Fruit fly (Drosophila melanogaster) whole organism, wandering third instar larva: ENCODE results near the gene CG42588.

Experiments
- CG9705 ChIP-seq: fragments of 200-800 bp; sonication (Bioruptor generic); optimal IDR thresholded peaks from 2 replicates; lab custom pipeline; 2018; ENCODE audit warnings: missing biosample characterization, mild to moderate bottlenecking, missing genetic modification characterization
- CrebA ChIP-seq: fragments of 200-800 bp; sonication (Bioruptor generic); optimal IDR thresholded peaks from 2 replicates; lab custom pipeline; 2016; ENCODE audit warnings: missing biosample characterization, mild to moderate bottlenecking, missing genetic modification characterization, borderline replicate concordance
- Dfd ChIP-seq: fragments of >200 bp; optimal IDR thresholded peaks from 2 replicates; lab custom pipeline; 2017; ENCODE audit warnings: missing biosample characterization, missing genetic modification characterization
- Dif ChIP-seq: fragments of 200-275, 200-300 bp; sonication (Bioruptor generic); optimal IDR thresholded peaks from 2 replicates; lab custom pipeline; 2018; ENCODE audit warnings: missing biosample characterization, missing genetic modification characterization; ENCODE audit not compliant: partially characterized antibody
- Hnf4 ChIP-seq: fragments of 200-800 bp; sonication (Bioruptor generic); optimal IDR thresholded peaks from 2 replicates; lab custom pipeline; 2016; ENCODE audit warnings: missing biosample characterization, mild to moderate bottlenecking, missing genetic modification characterization
- Hr83 ChIP-seq: fragments of 200-300 bp; sonication (Bioruptor generic); optimal IDR thresholded peaks from 2 replicates; lab custom pipeline; 2016; ENCODE audit warnings: missing biosample characterization, mild to moderate bottlenecking, missing genetic modification characterization, moderate library complexity; ENCODE audit not compliant: poor library complexity, severe bottlenecking
- Mio ChIP-seq: sonication (Bioruptor generic); optimal IDR thresholded peaks from 2 replicates; lab custom pipeline; 2016; ENCODE audit warnings: missing biosample characterization, missing genetic modification characterization
- dl ChIP-seq, 2 experiments: fragments of 175-275, 200-275 bp in 1 of 2; fragments of 200-275 bp in 1 of 2; sonication (Bioruptor generic); optimal IDR thresholded peaks; lab custom pipeline; 2018; ENCODE audit warnings: mild to moderate bottlenecking in 2 of 2, missing biosample characterization in 2 of 2, missing genetic modification characterization in 2 of 2, moderate library complexity in 2 of 2; ENCODE audit not compliant: partially characterized antibody in 2 of 2, insufficient read depth in 1 of 2
- dsf ChIP-seq: sonication (Bioruptor generic); optimal IDR thresholded peaks from 2 replicates; lab custom pipeline; 2016; ENCODE audit warnings: missing biosample characterization, missing genetic modification characterization, borderline replicate concordance
- ey ChIP-seq: fragments of 200-800 bp; sonication (Bioruptor generic); optimal IDR thresholded peaks from 2 replicates; lab custom pipeline; 2016; ENCODE audit warnings: missing biosample characterization, missing genetic modification characterization
- foxo ChIP-seq, 2 experiments: fragments of 200-800 bp; sonication (Bioruptor generic); optimal IDR thresholded peaks; 2 replicates in 1 of 2; 3 replicates in 1 of 2; lab custom pipeline; 2016 to 2017; ENCODE audit warnings: missing biosample characterization in 2 of 2, missing genetic modification characterization in 2 of 2
- fru ChIP-seq: fragments of 200-800 bp; sonication (Bioruptor generic); optimal IDR thresholded peaks from 3 replicates; lab custom pipeline; 2016; ENCODE audit warnings: missing biosample characterization, mild to moderate bottlenecking, missing genetic modification characterization
- h ChIP-seq: fragments of 200-800 bp; sonication (Bioruptor generic); optimal IDR thresholded peaks from 3 replicates; lab custom pipeline; 2016; ENCODE audit warnings: missing biosample characterization, mild to moderate bottlenecking, missing genetic modification characterization
- jim ChIP-seq: fragments of 175-275, 200-325 bp; sonication (Bioruptor generic); optimal IDR thresholded peaks from 2 replicates; lab custom pipeline; 2016; ENCODE audit warnings: missing biosample characterization, mild to moderate bottlenecking, missing genetic modification characterization
- psq ChIP-seq: fragments of 200-800 bp; sonication (Bioruptor generic); optimal IDR thresholded peaks from 3 replicates; lab custom pipeline; 2017; ENCODE audit warnings: missing biosample characterization, mild to moderate bottlenecking, missing genetic modification characterization, moderate library complexity
- rgr ChIP-seq: fragments of 200-800 bp; sonication (Bioruptor generic); optimal IDR thresholded peaks from 3 replicates; lab custom pipeline; 2016; ENCODE audit warnings: missing biosample characterization, mild to moderate bottlenecking, missing genetic modification characterization

Gene CG42588

DNA sequence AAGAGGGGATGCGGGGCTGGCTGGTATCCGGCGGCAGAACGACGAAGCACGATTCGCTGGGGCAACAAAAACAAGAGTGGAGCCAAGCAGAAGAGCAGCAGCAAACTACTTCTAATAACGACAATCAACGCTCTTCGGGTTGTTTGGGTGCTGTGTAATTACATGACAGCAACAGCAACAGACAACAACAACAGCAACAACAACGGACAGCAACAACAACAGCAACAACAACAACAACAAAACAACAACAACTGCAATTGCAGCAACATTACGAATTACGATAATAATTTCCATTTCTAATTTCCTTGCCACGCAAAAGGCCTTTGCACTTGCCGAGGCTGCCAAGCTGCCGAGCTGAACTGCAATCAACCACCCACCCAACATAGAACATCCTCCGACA, 50.4 kb downstream of the CG42588 start:
- TF ChIP-seq rgr (GFP tag; lab: Kevin White, UChicago), result no peak
- peak; percentile 54 for TF ChIP-seq Dfd
- TF ChIP-seq fru (GFP tag; lab: Kevin White, UChicago), result no peak
- TF ChIP-seq ey (GFP tag; lab: Kevin White, UChicago), result no peak

DNA sequence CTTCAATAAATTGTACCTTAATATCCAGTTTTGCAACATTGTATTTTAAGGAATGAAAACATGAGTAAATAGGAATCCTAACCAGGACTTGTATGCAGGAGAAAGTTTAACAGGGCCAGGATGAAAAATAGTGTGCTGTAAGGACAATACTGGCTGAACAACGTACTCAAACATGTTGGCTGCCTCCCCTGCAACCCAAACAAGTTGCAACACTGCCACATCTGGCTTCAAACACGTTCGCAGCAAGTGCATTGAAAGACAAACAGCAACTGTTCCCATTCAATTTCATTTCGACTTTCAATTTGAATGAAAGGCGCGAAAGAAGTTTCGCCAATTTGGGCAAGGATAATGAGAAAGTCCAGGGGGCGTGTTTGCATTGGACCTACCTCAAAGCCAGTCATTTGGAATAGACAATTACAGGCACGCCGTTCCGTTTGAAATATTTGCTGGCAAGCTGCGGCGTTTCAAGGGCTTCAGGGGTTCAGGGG, 53.9 kb downstream of the CG42588 start:
- TF ChIP-seq foxo (GFP tag; optimal IDR thresholded peaks at IDR 0.05; lab: Kevin White, UChicago), result no peak

- TF ChIP-seq h, result no peak
- no peak for TF ChIP-seq Mio
- no peak for TF ChIP-seq Dif (GFP tag; lab: Kevin White, UChicago)
- TF ChIP-seq dl (GFP tag; optimal IDR thresholded peaks at IDR 0.05; lab: Kevin White, UChicago; ENCODE audit: insufficient read depth in 1 of 2, partially characterized antibody in 2 of 2), result no peak
- TF ChIP-seq dsf (GFP tag; lab: Kevin White, UChicago), result no peak
- TF ChIP-seq Hnf4 (GFP tag; lab: Kevin White, UChicago), result no peak
- TF ChIP-seq psq (GFP tag; lab: Kevin White, UChicago), result no peak
- TF ChIP-seq CG9705 (GFP tag; lab: Kevin White, UChicago), result no peak
- no peak for TF ChIP-seq Dfd
- TF ChIP-seq Hr83, result no peak
- TF ChIP-seq CrebA (GFP tag; lab: Kevin White, UChicago), result no peak
- TF ChIP-seq jim, result no peak
These were observed 60.2 kb downstream of the CG42588 start for dm6 chr3L:12874211-12874610.
